Fruit fly (Drosophila melanogaster): Measurements from ENCODE around the gene CG8010.

CG8010 gene

DNA sequence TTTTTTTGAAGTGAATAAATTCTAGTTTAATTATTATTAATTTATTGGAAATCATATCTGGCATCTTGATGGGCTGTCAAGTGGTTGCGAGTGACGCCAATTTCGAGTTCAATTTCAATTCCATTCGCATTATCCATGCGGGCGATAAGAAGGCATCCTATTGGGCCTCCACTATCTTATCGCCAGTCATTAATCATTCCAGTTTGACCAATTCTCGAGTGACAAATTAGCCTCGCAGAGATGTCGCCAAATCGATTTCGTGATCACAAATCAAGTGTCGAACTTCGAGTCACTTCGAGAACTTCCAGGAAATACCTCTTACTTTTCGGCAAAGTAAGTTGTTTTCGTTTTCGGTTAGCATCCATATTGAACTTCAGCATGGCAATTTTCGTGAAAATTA lies 52.0 kb downstream of the CG8010 start:
- TF ChIP-seq Hr38 (GFP tag; optimal IDR thresholded peaks at IDR 0.05) (no peak), net (GFP tag; optimal IDR thresholded peaks at IDR 0.05) (no peak)

All from whole organism, prepupa.